Worm (Caenorhabditis elegans) whole organism, late embryonic: ENCODE results near the gene F52C6.3.

Source experiments
- C38D4.7 ChIP-seq: fragments of 200-800 bp; sonication (Bioruptor generic); optimal IDR thresholded peaks from 2 replicates; lab custom pipeline; 2018; ENCODE audit warnings: mild to moderate bottlenecking, missing genetic modification characterization, moderate library complexity, missing compliant biosample characterization
- K09A11.1 ChIP-seq: sonication (generic microtip); optimal IDR thresholded peaks from 2 replicates; lab custom pipeline; 2017; ENCODE audit warnings: antibody characterized with exemption, mild to moderate bottlenecking, missing genetic modification characterization, missing compliant biosample characterization; ENCODE audit not compliant: insufficient read depth
- T23F11.4 ChIP-seq: fragments of 200-800 bp; sonication (Bioruptor generic); optimal IDR thresholded peaks from 2 replicates; lab custom pipeline; 2018; ENCODE audit warnings: mild to moderate bottlenecking, missing genetic modification characterization, missing compliant biosample characterization
- Y22D7AL.16 ChIP-seq: sonication (generic microtip); optimal IDR thresholded peaks from 2 replicates; lab custom pipeline; 2016; ENCODE audit warnings: missing genetic modification characterization, missing compliant biosample characterization
- ahr-1 ChIP-seq: sonication (generic microtip); optimal IDR thresholded peaks from 2 replicates; lab custom pipeline; 2016; ENCODE audit warnings: missing genetic modification characterization, missing compliant biosample characterization
- ceh-2 ChIP-seq: sonication (generic microtip); optimal IDR thresholded peaks from 2 replicates; lab custom pipeline; 2016; ENCODE audit warnings: missing genotype, missing genetic modification characterization, missing compliant biosample characterization
- ceh-48 ChIP-seq: sonication (generic microtip); optimal IDR thresholded peaks from 2 replicates; lab custom pipeline; 2016; ENCODE audit warnings: missing genetic modification characterization, inconsistent platforms, missing compliant biosample characterization
- ceh-6 ChIP-seq: fragments of 200-800 bp; sonication (Bioruptor generic); optimal IDR thresholded peaks from 2 replicates; lab custom pipeline; 2018; ENCODE audit warnings: mild to moderate bottlenecking, missing genetic modification characterization, missing compliant biosample characterization
- che-1 ChIP-seq: sonication (generic microtip); optimal IDR thresholded peaks from 2 replicates; lab custom pipeline; 2016; ENCODE audit warnings: mild to moderate bottlenecking, missing genetic modification characterization, missing compliant biosample characterization
- dmd-4 ChIP-seq: sonication (generic microtip); optimal IDR thresholded peaks from 2 replicates; lab custom pipeline; 2016; ENCODE audit warnings: borderline replicate concordance, missing genetic modification characterization, missing compliant biosample characterization
- dve-1 ChIP-seq: sonication (generic microtip); optimal IDR thresholded peaks from 2 replicates; lab custom pipeline; 2017; ENCODE audit warnings: antibody characterized with exemption, mild to moderate bottlenecking, missing genetic modification characterization, missing compliant biosample characterization
- elt-2 ChIP-seq: sonication (generic microtip); optimal IDR thresholded peaks from 2 replicates; lab custom pipeline; 2016; ENCODE audit warnings: missing genetic modification reagents, missing genetic modification characterization, missing compliant biosample characterization
- elt-4 ChIP-seq: sonication (generic microtip); optimal IDR thresholded peaks from 2 replicates; lab custom pipeline; 2016; ENCODE audit warnings: missing genetic modification characterization, missing compliant biosample characterization
- fkh-10 ChIP-seq: fragments of 150-350 bp; optimal IDR thresholded peaks from 2 replicates; lab custom pipeline; 2014; ENCODE audit warnings: missing biosample characterization, missing genetic modification reagents, missing genetic modification characterization
- fkh-6 ChIP-seq: sonication (generic microtip); optimal IDR thresholded peaks from 2 replicates; lab custom pipeline; 2016; ENCODE audit warnings: missing genetic modification characterization, missing compliant biosample characterization
- gmeb-2 ChIP-seq: sonication (generic microtip); optimal IDR thresholded peaks from 2 replicates; lab custom pipeline; 2016; ENCODE audit warnings: missing genetic modification characterization, inconsistent platforms, missing compliant biosample characterization
- lin-11 ChIP-seq: fragments of 200-800 bp; sonication (Bioruptor generic); optimal IDR thresholded peaks from 2 replicates; lab custom pipeline; 2018; ENCODE audit warnings: mild to moderate bottlenecking, missing genetic modification characterization, missing compliant biosample characterization
- madf-2 ChIP-seq: sonication (generic microtip); optimal IDR thresholded peaks from 2 replicates; lab custom pipeline; 2017; ENCODE audit warnings: missing genetic modification characterization, missing compliant biosample characterization
- mec-3 ChIP-seq: sonication (generic microtip); optimal IDR thresholded peaks from 2 replicates; lab custom pipeline; 2016; ENCODE audit warnings: borderline replicate concordance, missing genetic modification characterization, missing compliant biosample characterization
- nfya-1 ChIP-seq: sonication (generic microtip); optimal IDR thresholded peaks from 2 replicates; lab custom pipeline; 2017; ENCODE audit warnings: missing genetic modification characterization, mild to moderate bottlenecking, missing compliant biosample characterization, antibody characterized with exemption, moderate library complexity
- nhr-11 ChIP-seq: fragments of 150-350 bp; optimal IDR thresholded peaks from 2 replicates; lab custom pipeline; 2014; ENCODE audit warnings: missing biosample characterization, missing genetic modification characterization
- nhr-232 ChIP-seq: sonication (generic microtip); optimal IDR thresholded peaks from 2 replicates; lab custom pipeline; 2016; ENCODE audit warnings: missing genetic modification characterization, missing compliant biosample characterization
- npax-4 ChIP-seq: sonication (generic microtip); optimal IDR thresholded peaks from 2 replicates; lab custom pipeline; 2016; ENCODE audit warnings: missing genetic modification characterization, missing compliant biosample characterization
- pag-3 ChIP-seq: sonication (generic microtip); optimal IDR thresholded peaks from 2 replicates; lab custom pipeline; 2016; ENCODE audit warnings: missing compliant biosample characterization, missing genetic modification characterization, borderline replicate concordance
- pha-4 ChIP-seq: fragments of 150-350 bp; optimal IDR thresholded peaks from 2 replicates; lab custom pipeline; 2018; ENCODE audit warnings: missing biosample characterization, missing genetic modification reagents, missing genetic modification characterization
- pros-1 ChIP-seq: fragments of 150-350 bp; optimal IDR thresholded peaks from 2 replicates; lab custom pipeline; 2014; ENCODE audit warnings: missing biosample characterization, missing genetic modification reagents, missing genetic modification characterization
- rnt-1 ChIP-seq: sonication (generic microtip); optimal IDR thresholded peaks from 2 replicates; lab custom pipeline; 2016; ENCODE audit warnings: missing genetic modification characterization, missing compliant biosample characterization
- sdc-2 ChIP-seq: sonication (generic microtip); optimal IDR thresholded peaks from 2 replicates; lab custom pipeline; 2016; ENCODE audit warnings: missing genotype, missing genetic modification characterization, missing compliant biosample characterization
- sox-2 ChIP-seq: fragments of 200-800 bp; sonication (Bioruptor generic); IDR thresholded peaks from 2 replicates; pipeline ENCODE4 v1.3.6; 2022; ENCODE audit warnings: missing genetic modification reagents, missing genetic modification characterization, missing compliant biosample characterization
- ttx-3 ChIP-seq: sonication (generic microtip); optimal IDR thresholded peaks from 2 replicates; lab custom pipeline; 2016; ENCODE audit warnings: missing genetic modification reagents, missing genetic modification characterization, missing compliant biosample characterization
- unc-3 ChIP-seq, 2 experiments: fragments of 200-800 bp in 1 of 2; sonication (Bioruptor generic) in 1 of 2; sonication (generic microtip) in 1 of 2; conservative IDR thresholded peaks in 1 of 2; optimal IDR thresholded peaks in 1 of 2; 2 replicates each; pipeline versions ENCODE4 v1.3.6 to Lab custom; 2016 to 2022; ENCODE audit warnings: missing compliant biosample characterization in 2 of 2, missing genetic modification characterization in 2 of 2, missing genetic modification reagents in 1 of 2
- unc-42 ChIP-seq: sonication (generic microtip); optimal IDR thresholded peaks from 2 replicates; lab custom pipeline; 2016; ENCODE audit warnings: missing genotype, missing genetic modification characterization, missing compliant biosample characterization
- unc-55 ChIP-seq: sonication (generic microtip); optimal IDR thresholded peaks from 2 replicates; lab custom pipeline; 2017; ENCODE audit warnings: missing biosample characterization, missing genetic modification reagents, missing genetic modification characterization
- ztf-16 ChIP-seq: sonication (generic microtip); optimal IDR thresholded peaks from 2 replicates; lab custom pipeline; 2017; ENCODE audit warnings: missing genetic modification characterization, missing compliant biosample characterization

The F52C6.3 gene

ce11 chrII:1924459-1924858, at the start of gene F52C6.3:
Gene F52C6.3, plus strand, starts transcription at chrII:1924759.
- no peak for TF ChIP-seq rnt-1 (tag; lab: Kevin White, UChicago)
- TF ChIP-seq K09A11.1 (tag; lab: Kevin White, UChicago): no peak
- TF ChIP-seq elt-4 (tag; lab: Kevin White, UChicago): no peak

DNA sequence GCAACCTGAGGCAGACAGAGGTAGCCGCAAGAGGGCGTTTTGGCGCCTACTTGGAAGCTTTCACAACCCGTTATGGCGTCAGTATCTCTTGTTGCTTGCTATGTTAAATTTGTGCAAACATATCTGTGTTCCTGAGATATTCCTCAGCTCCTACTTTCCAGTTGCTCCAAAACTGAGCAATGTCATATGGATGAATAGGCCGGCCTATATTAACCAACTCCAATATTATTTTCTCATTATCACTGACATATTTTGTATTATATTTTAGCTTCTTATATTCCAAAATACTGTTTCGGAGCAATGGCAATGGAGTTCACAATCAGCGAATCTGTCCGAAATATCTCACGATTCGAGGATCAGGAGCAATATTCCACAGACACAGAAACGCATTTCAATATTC, 48.9 kb upstream of the F52C6.3 start, which contains the start of gene math-13:
Gene math-13, plus strand, starts transcription at position 301 of the 400 bp plus-strand sequence.
- no peak for TF ChIP-seq ztf-16 (tag; lab: Kevin White, UChicago)
- TF ChIP-seq nhr-11 (tag; lab: Kevin White, UChicago): no peak
- TF ChIP-seq rnt-1 (tag; lab: Kevin White, UChicago): no peak
- TF ChIP-seq pha-4 (tag; lab: Kevin White, UChicago): no peak
- TF ChIP-seq nhr-232: no peak
- no peak for TF ChIP-seq sdc-2 (tag; lab: Kevin White, UChicago)
- no peak for TF ChIP-seq fkh-6 (tag; lab: Kevin White, UChicago)
- no peak for TF ChIP-seq elt-2 (tag; lab: Kevin White, UChicago)
- TF ChIP-seq unc-3 (GFP tag; conservative IDR thresholded peaks at IDR 0.05; lab: Robert Waterston, UW): no peak
- no peak for TF ChIP-seq unc-3 (tag; optimal IDR thresholded peaks at IDR 0.05; lab: Kevin White, UChicago)
- TF ChIP-seq pag-3 (tag; lab: Kevin White, UChicago): no peak
- no peak for TF ChIP-seq dmd-4 (tag; lab: Kevin White, UChicago)
- TF ChIP-seq ahr-1 (tag; lab: Kevin White, UChicago): no peak
- no peak for TF ChIP-seq ttx-3 (tag; lab: Kevin White, UChicago)
- no peak for TF ChIP-seq dve-1 (tag; lab: Kevin White, UChicago)
- TF ChIP-seq, all 69 proteins: peak for 0

- TF ChIP-seq ceh-48 (tag; lab: Kevin White, UChicago): no peak
- no peak for TF ChIP-seq sox-2 (GFP tag; lab: Robert Waterston, UW)
- TF ChIP-seq fkh-6 (tag; lab: Kevin White, UChicago): no peak
- TF ChIP-seq nfya-1 (tag; lab: Kevin White, UChicago): no peak
- TF ChIP-seq unc-55 (GFP tag; lab: Kevin White, UChicago): no peak
- no peak for TF ChIP-seq che-1 (tag; lab: Kevin White, UChicago)
- no peak for TF ChIP-seq ahr-1 (tag; lab: Kevin White, UChicago)
- TF ChIP-seq nhr-232: no peak
- no peak for TF ChIP-seq madf-2 (tag; lab: Kevin White, UChicago)
- TF ChIP-seq Y22D7AL.16 (tag; lab: Kevin White, UChicago): no peak
- no peak for TF ChIP-seq unc-42 (tag; lab: Kevin White, UChicago)
- no peak for TF ChIP-seq npax-4 (tag; lab: Kevin White, UChicago)
- TF ChIP-seq ztf-16 (tag; lab: Kevin White, UChicago): no peak
- no peak for TF ChIP-seq dmd-4 (tag; lab: Kevin White, UChicago)
- TF ChIP-seq gmeb-2 (tag; lab: Kevin White, UChicago): no peak
- no peak for TF ChIP-seq fkh-10 (GFP tag; lab: Kevin White, UChicago)
- no peak for TF ChIP-seq lin-11 (tag; lab: Kevin White, UChicago)
- no peak for TF ChIP-seq pros-1 (tag; lab: Kevin White, UChicago)
- TF ChIP-seq ceh-6 (GFP tag; lab: Kevin White, UChicago): no peak
Measured at ce11 chrII:1878663-1879062, 45.9 kb upstream of the F52C6.3 start, which contains the start of gene math-16. Gene math-16, minus strand, starts transcription at chrII:1878763.

- no peak for TF ChIP-seq fkh-10 (GFP tag; lab: Kevin White, UChicago)
- TF ChIP-seq ceh-48 (tag; lab: Kevin White, UChicago): no peak
- TF ChIP-seq T23F11.4 (GFP tag; lab: Kevin White, UChicago): no peak
- TF ChIP-seq ceh-2 (tag; lab: Kevin White, UChicago): no peak
- TF ChIP-seq mec-3 (tag; lab: Kevin White, UChicago): no peak
- TF ChIP-seq C38D4.7 (GFP tag; lab: Kevin White, UChicago): no peak
Measured at ce11 chrII:1882705-1883104, 41.9 kb upstream of the F52C6.3 start, which contains the start of gene math-5. Gene math-5, minus strand, starts transcription at chrII:1882805.
